Fruit fly (Drosophila melanogaster) whole organism, larva: ENCODE results near the gene CG10237.
A peak's percentile ranks its signal among the peaks of the same experiment; 100 is the strongest.

Source experiments
- noc ChIP-seq: fragments of 200-800 bp; sonication (Bioruptor generic); optimal IDR thresholded peaks from 3 replicates; lab custom pipeline; 2019; ENCODE audit warnings: missing biosample characterization, mild to moderate bottlenecking, missing genetic modification characterization, moderate library complexity

The CG10237 gene

dm6 chr2L:19433292-19433691 lies 9.2 kb downstream of the CG10237 start:
- peak; percentile 84 for TF ChIP-seq noc

dm6 chr2L:19432424-19433015 lies 10.0 kb downstream of the CG10237 start, which contains the start of gene Rab9:
Gene Rab9, plus strand, starts transcription at chr2L:19432574.
- peak; percentile 32 for TF ChIP-seq noc

dm6 chr2L:19430343-19430742 lies 12.2 kb downstream of the CG10237 start, which contains the start of gene RtcB:
Gene RtcB, plus strand, starts transcription at chr2L:19430643.
- no peak for TF ChIP-seq noc

- TF ChIP-seq noc = peak; percentile 28
These were observed 12.8 kb downstream of the CG10237 start for dm6 chr2L:19429731-19430130.

- TF ChIP-seq noc = no peak
These were observed 16.2 kb downstream of the CG10237 start, which contains the start of gene Pax for dm6 chr2L:19426330-19426781. Gene Pax, minus strand, starts transcription at chr2L:19426596.

- peak; percentile 75 for TF ChIP-seq noc
These were observed 16.7 kb downstream of the CG10237 start for dm6 chr2L:19425765-19426329.

- TF ChIP-seq noc = no peak
These were observed 17.4 kb downstream of the CG10237 start for dm6 chr2L:19425105-19425504.

dm6 chr2L:19424307-19424902 lies 18.1 kb downstream of the CG10237 start:
- TF ChIP-seq noc = no peak

dm6 chr2L:19423467-19424122 lies 18.9 kb downstream of the CG10237 start, which contains the start of the genes Alp12 and CG13085:
Gene Alp12, plus strand, starts transcription at chr2L:19424050.
Gene CG13085, plus strand, starts transcription at chr2L:19424050.
- peak; percentile 98 for TF ChIP-seq noc

dm6 chr2L:19422642-19423041 lies 19.9 kb downstream of the CG10237 start:
- no peak for TF ChIP-seq noc

- no peak for TF ChIP-seq noc
These were observed 21.0 kb downstream of the CG10237 start for dm6 chr2L:19421573-19421972.

- TF ChIP-seq noc = no peak
These were observed 23.7 kb downstream of the CG10237 start, which contains the start of gene lectin-37Db for dm6 chr2L:19418872-19419271. Gene lectin-37Db, plus strand, starts transcription at chr2L:19419075.

- no peak for TF ChIP-seq noc
These were observed 24.5 kb downstream of the CG10237 start, which contains the start of gene lectin-37Da for dm6 chr2L:19418017-19418416. Gene lectin-37Da, plus strand, starts transcription at chr2L:19418317.

dm6 chr2L:19416602-19417497 lies 25.7 kb downstream of the CG10237 start, which contains the start of gene Lectin-galC1:
Gene Lectin-galC1, plus strand, starts transcription at chr2L:19417447.
- TF ChIP-seq noc = no peak

- TF ChIP-seq noc = no peak
These were observed 26.7 kb downstream of the CG10237 start for dm6 chr2L:19415859-19416258.

- TF ChIP-seq noc = no peak
These were observed 27.4 kb downstream of the CG10237 start for dm6 chr2L:19415133-19415532.
